Fruit fly (Drosophila melanogaster): Measurements from ENCODE around the gene cpo.

Gene cpo

dm6 chr3R:17946246-17946645 lies 26.6 kb downstream of the cpo start (continued):
- TF ChIP-seq croc (GFP tag; conservative IDR thresholded peaks at IDR 0.05) = peak; percentile 50; the same call in 2 of the 3 replicates
- peak; percentile 28 for TF ChIP-seq B-H1 (GFP tag; IDR thresholded peaks at IDR 0.05)
- TF ChIP-seq phol (tag; optimal IDR thresholded peaks at IDR 0.05) = peak; percentile 73
- no peak for TF ChIP-seq gcm2 (GFP tag; optimal IDR thresholded peaks at IDR 0.05)
- TF ChIP-seq psq (GFP tag; optimal IDR thresholded peaks at IDR 0.05) = peak; percentile 5
- no peak for TF ChIP-seq gsb (GFP tag; IDR thresholded peaks at IDR 0.05)
- TF ChIP-seq CG4854 (GFP tag; optimal IDR thresholded peaks at IDR 0.05) = no peak
- peak; percentile 70 for TF ChIP-seq CG31441 (GFP tag; IDR thresholded peaks at IDR 0.05)
- peak; percentile 28 for TF ChIP-seq dm (GFP tag; optimal IDR thresholded peaks at IDR 0.05)
- TF ChIP-seq CG12104 (GFP tag; optimal IDR thresholded peaks at IDR 0.05) = no peak
- TF ChIP-seq Taf1 (GFP tag; IDR thresholded peaks at IDR 0.05) = no peak
- TF ChIP-seq corto (GFP tag; optimal IDR thresholded peaks at IDR 0.05) = no peak
- peak; percentile 20 for TF ChIP-seq kay (GFP tag; optimal IDR thresholded peaks at IDR 0.05)
- TF ChIP-seq slou (GFP tag; optimal IDR thresholded peaks at IDR 0.05) = no peak
- TF ChIP-seq CG3065 (GFP tag; optimal IDR thresholded peaks at IDR 0.05) = no peak
- TF ChIP-seq pb (GFP tag; optimal IDR thresholded peaks at IDR 0.05) = no peak
- TF ChIP-seq dpn (GFP tag; optimal IDR thresholded peaks at IDR 0.05) = peak; percentile 33 to 35
- no peak for TF ChIP-seq CG6654 (GFP tag; optimal IDR thresholded peaks at IDR 0.05)
- TF ChIP-seq CG6254 (GFP tag; optimal IDR thresholded peaks at IDR 0.05) = peak; percentile 60
- peak; percentile 49 for TF ChIP-seq CG2202 (tag; optimal IDR thresholded peaks at IDR 0.05)
- no peak for TF ChIP-seq zfh2 (GFP tag; optimal IDR thresholded peaks at IDR 0.05)
- peak; percentile 66 for TF ChIP-seq gsb-n (tag; optimal IDR thresholded peaks at IDR 0.05)
- TF ChIP-seq CG16815 (GFP tag; optimal IDR thresholded peaks at IDR 0.05) = peak; percentile 49
- TF ChIP-seq vfl (GFP tag; optimal IDR thresholded peaks at IDR 0.05) = no peak
- peak; percentile 53 for TF ChIP-seq D19A (tag; optimal IDR thresholded peaks at IDR 0.05)
- peak; percentile 27 for TF ChIP-seq Six4 (GFP tag; optimal IDR thresholded peaks at IDR 0.05)
- TF ChIP-seq Atf3 (GFP tag; optimal IDR thresholded peaks at IDR 0.05) = peak; percentile 28
- no peak for TF ChIP-seq pfk (GFP tag; optimal IDR thresholded peaks at IDR 0.05)
- TF ChIP-seq E2f1 (GFP tag; IDR thresholded peaks at IDR 0.05) = peak; percentile 30; the same call in 1 of the 2 replicates
- TF ChIP-seq HLH4C (GFP tag; IDR thresholded peaks at IDR 0.05; ENCODE audit: partially characterized antibody) = no peak
- TF ChIP-seq CG7271 (tag; optimal IDR thresholded peaks at IDR 0.05) = no peak
- TF ChIP-seq sim (GFP tag; IDR thresholded peaks at IDR 0.05) = 0 out of 2 replicates have a peak, but pooled peaks have one; percentile 36
- no peak for TF ChIP-seq nau (GFP tag; optimal IDR thresholded peaks at IDR 0.05)
- TF ChIP-seq pan (optimal IDR thresholded peaks at IDR 0.05) = no peak
- TF ChIP-seq pan (GFP tag; optimal IDR thresholded peaks at IDR 0.05 in 1 of 2, IDR thresholded peaks at IDR 0.05 in 1 of 2) = no peak
- no peak for TF ChIP-seq CG42726 (GFP tag; IDR thresholded peaks at IDR 0.05; ENCODE audit: partially characterized antibody)
- TF ChIP-seq dan (GFP tag; IDR thresholded peaks at IDR 0.05) = no peak; the same call in 1 of the 2 replicates
- no peak for TF ChIP-seq C15 (GFP tag; IDR thresholded peaks at IDR 0.05)
- no peak for TF ChIP-seq emc (GFP tag; optimal IDR thresholded peaks at IDR 0.05)
- no peak for TF ChIP-seq mld (GFP tag; IDR thresholded peaks at IDR 0.05; ENCODE audit: partially characterized antibody)
- TF ChIP-seq CG7745 (tag; optimal IDR thresholded peaks at IDR 0.05) = no peak
- 0 out of 2 replicates have a peak, but pooled peaks have one; percentile 16 for TF ChIP-seq ttk (GFP tag; IDR thresholded peaks at IDR 0.05)
- peak; percentile 70 for TF ChIP-seq gem (tag; optimal IDR thresholded peaks at IDR 0.05)
- no peak for TF ChIP-seq CG12744 (GFP tag; optimal IDR thresholded peaks at IDR 0.05)
- TF ChIP-seq ap (GFP tag; IDR thresholded peaks at IDR 0.05) = peak; percentile 30; the same call in 1 of the 2 replicates
- no peak for TF ChIP-seq CG9215 (GFP tag; IDR thresholded peaks at IDR 0.05)
- TF ChIP-seq CG3847 (GFP tag; IDR thresholded peaks at IDR 0.05) = 0 out of 2 replicates have a peak, but pooled peaks have one; percentile 25
- TF ChIP-seq ERR (GFP tag; optimal IDR thresholded peaks at IDR 0.05) = no peak
- TF ChIP-seq CG9727 (GFP tag; optimal IDR thresholded peaks at IDR 0.05) = peak; percentile 68
- TF ChIP-seq row (GFP tag; IDR thresholded peaks at IDR 0.05) = peak; percentile 69
- TF ChIP-seq otp (GFP tag; IDR thresholded peaks at IDR 0.05) = peak; percentile 45; the same call in 1 of the 3 replicates
- peak; percentile 39 for TF ChIP-seq CG13424 (tag; optimal IDR thresholded peaks at IDR 0.05)
- no peak for TF ChIP-seq CTCF (GFP tag; optimal IDR thresholded peaks at IDR 0.05)

Data from whole organism, embryonic.